Worm (Caenorhabditis elegans) whole organism, early embryonic: ENCODE data around the gene nos-1.
A peak's percentile ranks its signal among the peaks of the same experiment; 100 is the strongest.

Source experiments
- B0310.2 ChIP-seq: sonication (generic microtip); optimal IDR thresholded peaks from 2 replicates; lab custom pipeline; 2016; ENCODE audit warnings: mild to moderate bottlenecking, missing genetic modification characterization, missing compliant biosample characterization
- F13C5.2 ChIP-seq: sonication (generic microtip); optimal IDR thresholded peaks from 2 replicates; lab custom pipeline; 2017; ENCODE audit warnings: mild to moderate bottlenecking, missing genetic modification characterization, inconsistent platforms, missing compliant biosample characterization
- aly-1 ChIP-seq: sonication (generic microtip); optimal IDR thresholded peaks from 2 replicates; lab custom pipeline; 2016; ENCODE audit warnings: missing genetic modification characterization, missing compliant biosample characterization
- ama-1 ChIP-seq: fragments of 150-350 bp; optimal IDR thresholded peaks from 2 replicates; lab custom pipeline; 2014
- ceh-13 ChIP-seq: fragments of 200-800 bp; sonication (Bioruptor generic); optimal IDR thresholded peaks from 2 replicates; lab custom pipeline; 2018; ENCODE audit warnings: mild to moderate bottlenecking, missing genetic modification characterization, missing compliant biosample characterization
- ceh-36 ChIP-seq: sonication (generic microtip); optimal IDR thresholded peaks from 2 replicates; lab custom pipeline; 2016; ENCODE audit warnings: missing genetic modification characterization, inconsistent platforms, missing compliant biosample characterization
- ets-7 ChIP-seq: sonication (generic microtip); optimal IDR thresholded peaks from 2 replicates; lab custom pipeline; 2016; ENCODE audit warnings: missing genotype, missing genetic modification characterization, missing compliant biosample characterization
- flt-1 ChIP-seq: fragments of 200-800 bp; sonication (Bioruptor generic); IDR thresholded peaks from 2 replicates; pipeline ENCODE4 v1.3.6; 2022; ENCODE audit warnings: missing genetic modification characterization, missing compliant biosample characterization
- hmbx-1 ChIP-seq: sonication (generic microtip); optimal IDR thresholded peaks from 2 replicates; lab custom pipeline; 2016; ENCODE audit warnings: mild to moderate bottlenecking, missing genetic modification characterization, missing compliant biosample characterization
- hmg-4 ChIP-seq: fragments of 200-800 bp; sonication (Bioruptor generic); optimal IDR thresholded peaks from 2 replicates; lab custom pipeline; 2018; ENCODE audit warnings: mild to moderate bottlenecking, missing genetic modification characterization, missing compliant biosample characterization
- hnd-1 ChIP-seq: sonication (generic microtip); optimal IDR thresholded peaks from 2 replicates; lab custom pipeline; 2016; ENCODE audit warnings: missing genetic modification characterization, missing compliant biosample characterization
- pes-1 ChIP-seq: fragments of 200-800 bp; sonication (Bioruptor generic); IDR thresholded peaks from 2 replicates; pipeline ENCODE4 v1.3.6; 2022; ENCODE audit warnings: missing genetic modification reagents, missing genetic modification characterization, missing compliant biosample characterization
- scrt-1 ChIP-seq: fragments of 200-800 bp; sonication (Bioruptor generic); IDR thresholded peaks from 2 replicates; pipeline ENCODE4 v1.3.6; 2022; ENCODE audit warnings: missing genetic modification characterization, missing compliant biosample characterization
- sea-1 ChIP-seq: fragments of 200-800 bp; sonication (Bioruptor generic); conservative IDR thresholded peaks from 2 replicates; pipeline ENCODE4 v1.3.6; 2022; ENCODE audit warnings: missing genetic modification characterization, missing compliant biosample characterization
- tbx-11 ChIP-seq: fragments of 200-800 bp; sonication (Bioruptor generic); IDR thresholded peaks from 2 replicates; pipeline ENCODE4 v1.3.6; 2022; ENCODE audit warnings: missing genetic modification characterization, missing compliant biosample characterization
- tbx-37 ChIP-seq: fragments of 200-800 bp; sonication (Bioruptor generic); conservative IDR thresholded peaks from 2 replicates; pipeline ENCODE4 v1.3.6; 2022; ENCODE audit warnings: missing genetic modification reagents, missing genetic modification characterization, missing compliant biosample characterization
- tra-4 ChIP-seq: sonication (generic microtip); optimal IDR thresholded peaks from 2 replicates; lab custom pipeline; 2017; ENCODE audit warnings: missing genetic modification characterization, missing compliant biosample characterization

nos-1 gene

DNA sequence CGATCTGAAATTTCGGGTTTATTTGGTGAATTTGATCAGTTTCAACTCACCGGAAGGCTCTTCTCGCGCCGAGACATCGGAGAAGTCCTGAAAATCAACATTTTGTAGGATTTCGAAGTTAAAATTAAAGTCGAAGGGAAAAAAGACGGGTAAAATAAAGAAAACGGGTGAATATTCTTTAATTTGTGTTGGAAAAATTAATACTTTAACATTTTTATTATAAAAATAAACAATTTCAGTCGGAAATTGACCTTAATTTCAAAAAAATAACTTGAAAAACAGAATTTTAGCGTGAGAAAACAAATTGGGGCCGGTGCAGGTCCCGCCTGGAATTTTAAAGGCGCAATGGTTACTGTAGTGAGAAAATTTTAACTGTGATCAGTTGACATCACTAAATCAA lies at the start of gene nos-1:
TSS of gene nos-1 (minus strand) at position 101 of the 400 bp plus-strand sequence.
- TF ChIP-seq F13C5.2 (tag; lab: Kevin White, UChicago) (no peak), flt-1 (no peak), ceh-36 (tag; lab: Kevin White, UChicago) (no peak), sea-1 (GFP tag; lab: Robert Waterston, UW) (no peak), aly-1 (tag; lab: Kevin White, UChicago) (no peak), ama-1 (lab: Kevin White, UChicago) (no peak), B0310.2 (no peak), ets-7 (tag; lab: Kevin White, UChicago) (no peak), tra-4 (tag; lab: Kevin White, UChicago) (no peak), hnd-1 (tag; lab: Kevin White, UChicago) (no peak)

DNA sequence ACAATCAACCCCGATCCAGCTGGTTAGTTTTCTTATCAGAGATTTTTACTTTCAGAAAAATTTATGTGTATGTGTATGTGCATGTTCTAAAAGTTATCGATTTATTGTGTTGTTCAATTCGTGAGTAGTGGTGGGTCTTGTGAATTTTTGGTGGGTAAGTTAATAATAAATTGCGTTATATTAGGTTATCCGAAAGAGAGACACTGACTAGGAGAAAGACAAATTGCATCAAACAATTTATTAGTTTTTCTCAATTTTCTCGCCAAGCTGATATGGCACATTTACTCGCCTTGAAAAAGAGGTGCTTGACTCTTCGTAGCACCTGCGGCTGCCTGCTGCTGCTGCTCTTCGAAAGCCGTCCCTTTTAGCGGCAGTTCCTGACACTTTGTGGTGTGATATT lies 46.1 kb upstream of the nos-1 start:
- no peak for TF ChIP-seq ama-1 (lab: Kevin White, UChicago)
- TF ChIP-seq sea-1 (GFP tag; lab: Robert Waterston, UW): no peak
- TF ChIP-seq ceh-13 (GFP tag; lab: Kevin White, UChicago): no peak
- TF ChIP-seq flt-1: no peak
- no peak for TF ChIP-seq tbx-37 (GFP tag; lab: Robert Waterston, UW)
- TF ChIP-seq pes-1 (GFP tag; lab: Robert Waterston, UW): no peak
- no peak for TF ChIP-seq hmbx-1

DNA sequence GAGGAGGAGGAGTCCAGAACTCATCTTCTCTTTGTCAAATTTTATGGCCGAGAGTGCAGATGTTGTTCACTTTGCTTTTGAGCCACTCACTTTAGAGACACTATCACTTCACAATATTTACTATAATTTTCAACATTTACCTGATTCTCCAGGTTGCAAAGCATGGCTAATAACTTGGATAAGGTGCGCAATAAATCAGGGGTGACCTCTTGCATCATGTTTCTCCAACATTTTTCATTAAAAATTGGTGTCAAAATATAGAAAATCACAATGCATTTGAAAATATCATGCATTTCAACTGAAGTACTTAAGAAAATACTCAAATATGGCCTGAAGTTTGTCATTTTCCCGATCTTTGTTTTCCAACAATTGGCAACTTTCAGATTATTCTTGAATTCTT lies 42.6 kb upstream of the nos-1 start:
- TF ChIP-seq pes-1 (GFP tag; lab: Robert Waterston, UW) (no peak), ama-1 (lab: Kevin White, UChicago) (no peak), ceh-13 (GFP tag; lab: Kevin White, UChicago) (no peak), hmbx-1 (no peak), tra-4 (tag; lab: Kevin White, UChicago) (no peak), ets-7 (tag; lab: Kevin White, UChicago) (no peak), sea-1 (GFP tag; lab: Robert Waterston, UW) (no peak), aly-1 (tag; lab: Kevin White, UChicago) (no peak)

DNA sequence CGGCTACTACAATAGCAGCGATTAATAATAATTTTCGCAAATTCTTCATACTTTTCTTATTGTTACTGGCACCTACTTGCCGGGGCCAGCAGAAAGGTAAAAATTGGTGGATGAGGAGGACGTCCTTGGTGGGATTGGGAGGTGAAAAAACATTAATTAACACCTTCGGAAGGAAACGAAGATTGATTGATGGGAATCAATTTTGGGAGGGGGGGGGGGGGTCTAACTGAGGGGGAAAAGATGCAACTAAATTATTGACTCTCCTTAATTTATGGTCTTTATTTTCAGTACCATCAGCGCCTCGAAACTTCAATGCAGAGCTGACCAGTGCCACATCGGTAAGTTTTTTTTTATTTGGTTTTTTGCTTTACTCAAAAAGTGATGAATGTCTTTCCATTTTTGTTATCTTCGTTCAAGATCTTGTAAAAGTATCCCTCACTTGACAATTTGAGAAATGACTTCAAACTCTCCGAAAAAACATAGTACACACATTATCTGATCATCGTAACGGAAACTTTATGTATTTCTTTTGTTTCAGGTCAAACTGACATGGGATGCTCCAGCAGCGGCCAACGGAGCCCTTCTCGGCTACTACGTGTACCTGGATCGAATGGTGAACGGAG lies 40.8 kb upstream of the nos-1 start:
- no peak for TF ChIP-seq ceh-36 (tag; lab: Kevin White, UChicago)
- TF ChIP-seq scrt-1 (GFP tag; lab: Robert Waterston, UW): no peak
- no peak for TF ChIP-seq flt-1
- no peak for TF ChIP-seq tra-4 (tag; lab: Kevin White, UChicago)
- TF ChIP-seq ceh-13 (GFP tag; lab: Kevin White, UChicago): no peak
- TF ChIP-seq hmbx-1: no peak
- TF ChIP-seq B0310.2: no peak
- no peak for TF ChIP-seq aly-1 (tag; lab: Kevin White, UChicago)
- no peak for TF ChIP-seq ama-1 (lab: Kevin White, UChicago)
- no peak for TF ChIP-seq tbx-11 (GFP tag; lab: Robert Waterston, UW)
- no peak for TF ChIP-seq ets-7 (tag; lab: Kevin White, UChicago)
- no peak for TF ChIP-seq pes-1 (GFP tag; lab: Robert Waterston, UW)
- TF ChIP-seq hmg-4: no peak
- TF ChIP-seq hnd-1 (tag; lab: Kevin White, UChicago): no peak
- no peak for TF ChIP-seq tbx-37 (GFP tag; lab: Robert Waterston, UW)
- TF ChIP-seq F13C5.2 (tag; lab: Kevin White, UChicago): no peak
- no peak for TF ChIP-seq sea-1 (GFP tag; lab: Robert Waterston, UW)

DNA sequence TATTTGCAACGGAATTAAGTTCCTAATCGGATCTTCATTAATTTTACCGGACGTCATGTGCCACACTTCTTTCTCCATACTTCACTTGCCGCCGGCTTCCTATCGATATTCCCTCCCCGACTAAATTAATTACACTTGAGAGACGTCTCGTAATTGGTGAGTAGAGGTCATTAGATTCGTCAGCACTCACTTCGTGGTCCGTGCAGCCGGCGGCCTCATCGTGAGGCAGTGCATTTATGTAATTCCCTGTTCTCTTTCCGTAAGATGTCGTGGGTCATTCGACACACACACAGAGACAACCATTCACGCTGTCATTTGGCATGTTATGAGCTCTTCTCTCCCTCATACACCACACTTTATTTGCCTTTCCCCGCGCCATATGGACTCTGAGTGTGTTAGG lies 37.6 kb upstream of the nos-1 start:
- TF ChIP-seq tbx-11 (GFP tag; lab: Robert Waterston, UW) (0 out of 2 replicates have a peak, but pooled peaks have one; percentile 10), pes-1 (GFP tag; lab: Robert Waterston, UW) (0 out of 2 replicates have a peak, but pooled peaks have one; percentile 30), flt-1 (no peak), hmg-4 (peak; percentile 51)

DNA sequence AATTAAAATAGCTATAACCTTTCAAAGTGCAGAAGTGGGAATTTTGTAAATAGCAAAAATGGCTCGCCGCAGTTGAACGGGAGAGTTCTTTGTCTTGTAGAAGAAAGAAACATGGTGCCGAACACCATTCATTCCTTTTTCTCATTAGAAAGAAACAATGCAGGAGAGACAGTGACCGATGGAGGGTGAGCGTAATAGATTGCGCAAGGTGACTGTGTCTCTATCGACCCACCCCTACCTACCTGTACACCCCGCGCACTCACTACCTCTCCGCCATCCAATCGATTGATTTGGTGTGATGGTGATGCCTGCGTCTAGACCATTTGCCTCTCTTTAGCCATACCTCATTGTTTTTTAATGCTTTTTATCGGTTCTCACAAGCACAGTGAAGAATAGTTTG lies 36.2 kb upstream of the nos-1 start:
- TF ChIP-seq pes-1 (GFP tag; lab: Robert Waterston, UW) (no peak), tbx-11 (GFP tag; lab: Robert Waterston, UW) (no peak), hmg-4 (peak; percentile 7), tra-4 (tag; lab: Kevin White, UChicago) (no peak), ets-7 (tag; lab: Kevin White, UChicago) (no peak)

DNA sequence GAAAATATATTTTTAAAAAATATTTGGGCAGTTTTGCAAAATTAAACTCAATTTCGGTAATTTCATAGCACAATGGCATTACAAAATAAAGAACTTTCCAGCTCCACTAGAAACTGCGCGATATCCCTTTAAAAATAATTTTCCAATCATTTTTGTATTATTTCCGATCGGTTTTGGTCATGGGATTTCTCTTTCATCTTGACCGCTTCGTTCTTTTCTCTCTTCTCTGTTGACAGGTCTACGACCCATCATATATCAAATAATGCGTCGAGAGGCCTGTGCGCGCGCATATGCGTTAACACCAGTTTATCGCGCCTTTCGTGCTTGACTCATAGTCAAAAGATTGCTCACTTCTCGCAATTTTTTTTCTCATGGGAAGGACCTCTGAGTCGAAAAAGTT lies 35.6 kb upstream of the nos-1 start:
- TF ChIP-seq tbx-11 (GFP tag; lab: Robert Waterston, UW) (no peak), ceh-36 (tag; lab: Kevin White, UChicago) (no peak), sea-1 (GFP tag; lab: Robert Waterston, UW) (no peak), ets-7 (tag; lab: Kevin White, UChicago) (no peak), aly-1 (tag; lab: Kevin White, UChicago) (no peak)

DNA sequence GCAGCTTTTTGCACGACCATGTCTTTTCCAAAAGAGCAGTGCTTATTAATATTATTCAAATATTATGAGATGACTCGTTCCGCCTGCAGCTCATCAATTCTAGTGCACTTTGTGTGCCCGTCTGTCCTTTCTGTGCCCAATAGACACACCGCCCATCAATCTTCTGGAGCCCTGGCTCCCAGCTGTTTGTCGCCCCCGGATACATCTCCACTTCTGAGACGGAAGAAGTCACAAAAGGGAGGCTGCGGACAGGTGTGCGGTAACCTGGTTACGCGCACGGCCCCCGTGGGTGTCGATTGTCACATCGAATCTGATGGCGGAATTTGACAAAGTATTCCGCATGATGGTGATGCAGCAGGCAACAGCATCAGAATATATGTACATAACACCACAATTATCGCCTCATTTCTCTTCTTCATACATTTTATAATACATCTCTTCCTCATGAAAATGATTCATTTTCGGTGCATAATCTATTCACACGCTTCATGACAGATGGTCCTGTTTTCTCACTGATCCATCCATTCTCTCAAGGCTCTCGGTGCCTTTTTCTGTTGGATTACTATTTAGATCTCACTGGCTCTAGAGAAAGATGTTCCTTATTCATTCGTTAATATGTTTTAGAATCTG lies 33.6 kb upstream of the nos-1 start:
- TF ChIP-seq aly-1 (tag; lab: Kevin White, UChicago) (no peak), F13C5.2 (tag; lab: Kevin White, UChicago) (no peak), tra-4 (tag; lab: Kevin White, UChicago) (no peak), ama-1 (lab: Kevin White, UChicago) (no peak), hmbx-1 (no peak), scrt-1 (GFP tag; lab: Robert Waterston, UW) (no peak), ceh-36 (tag; lab: Kevin White, UChicago) (no peak), ceh-13 (GFP tag; lab: Kevin White, UChicago) (no peak), ets-7 (tag; lab: Kevin White, UChicago) (no peak)
